Worm (Caenorhabditis elegans): ENCODE measurements around the gene rab-1.

Gene rab-1

DNA sequence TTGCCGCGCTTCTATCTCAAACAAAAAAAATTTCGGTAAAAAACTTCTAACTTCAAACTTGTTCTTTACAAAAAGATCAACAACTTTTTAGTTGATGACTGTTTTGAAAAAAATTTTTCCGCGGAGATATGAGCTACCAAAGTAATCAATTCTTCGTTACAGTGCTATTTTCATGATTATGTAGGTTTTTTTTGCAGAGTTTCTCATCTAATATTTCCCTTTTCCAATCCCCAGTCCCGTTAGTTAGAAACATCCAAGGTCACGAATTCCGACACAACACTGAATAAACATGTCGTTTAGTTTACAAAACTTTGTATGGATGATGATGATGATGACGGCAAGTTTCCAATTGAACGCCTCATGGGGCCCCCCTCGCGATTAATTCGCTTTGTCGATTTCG is 31.2 kb downstream of the rab-1 start:
- TF ChIP-seq mdt-29 (GFP tag; IDR thresholded peaks at IDR 0.05) (no peak), unc-62 (GFP tag; optimal IDR thresholded peaks at IDR 0.05 in 1 of 2) (peak in 1 of 2 experiments; percentile 81), unc-62 (tag; optimal IDR thresholded peaks at IDR 0.05) (no peak), aha-1 (tag) (peak; percentile 77)

DNA sequence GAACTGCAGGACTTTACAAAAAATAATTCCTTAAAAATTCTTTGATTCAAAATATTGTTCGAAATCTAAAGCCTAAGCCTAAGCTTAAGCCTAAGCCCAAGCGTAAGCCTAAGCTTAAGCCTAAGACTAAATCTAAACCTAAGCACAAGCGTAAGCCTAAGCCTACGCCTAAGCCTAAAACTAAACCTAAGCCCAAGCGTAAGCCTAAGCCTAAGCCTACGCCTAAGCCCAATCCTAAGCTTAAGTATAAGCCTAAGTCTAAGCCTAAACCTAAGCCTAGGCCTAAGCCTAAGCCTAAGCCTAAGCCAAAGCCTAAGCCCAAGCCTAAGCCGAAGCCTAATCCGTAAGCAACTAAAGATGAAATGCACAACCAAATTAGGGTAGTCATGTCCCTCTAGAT is 33.2 kb downstream of the rab-1 start:
- TF ChIP-seq lin-29 (GFP tag; IDR thresholded peaks at IDR 0.05) (no peak), hif-1 (tag; optimal IDR thresholded peaks at IDR 0.05) (no peak), saeg-2 (GFP tag; IDR thresholded peaks at IDR 0.05) (no peak), duxl-1 (tag; optimal IDR thresholded peaks at IDR 0.05; ENCODE audit: poor library complexity) (no peak), ZK337.2 (GFP tag; IDR thresholded peaks at IDR 0.05) (no peak), Y105C5A.15 (GFP tag; IDR thresholded peaks at IDR 0.05) (no peak), egl-43 (GFP tag; IDR thresholded peaks at IDR 0.05) (no peak), fkh-10 (GFP tag; optimal IDR thresholded peaks at IDR 0.05) (no peak), hlh-11 (tag; optimal IDR thresholded peaks at IDR 0.05) (no peak), T26A8.4 (GFP tag; IDR thresholded peaks at IDR 0.05) (no peak), daf-16 (GFP tag; optimal IDR thresholded peaks at IDR 0.05) (no peak), daf-16 (tag; optimal IDR thresholded peaks at IDR 0.05) (no peak), snpc-4 (tag; optimal IDR thresholded peaks at IDR 0.05) (no peak), pqm-1 (tag; optimal IDR thresholded peaks at IDR 0.05) (no peak), dmd-6 (GFP tag; IDR thresholded peaks at IDR 0.05) (no peak), nhr-102 (tag; optimal IDR thresholded peaks at IDR 0.05) (no peak), F37D6.2 (tag; optimal IDR thresholded peaks at IDR 0.05) (no peak), ztf-11 (tag; optimal IDR thresholded peaks at IDR 0.05) (no peak), nhr-28 (tag; optimal IDR thresholded peaks at IDR 0.05) (no peak)

DNA sequence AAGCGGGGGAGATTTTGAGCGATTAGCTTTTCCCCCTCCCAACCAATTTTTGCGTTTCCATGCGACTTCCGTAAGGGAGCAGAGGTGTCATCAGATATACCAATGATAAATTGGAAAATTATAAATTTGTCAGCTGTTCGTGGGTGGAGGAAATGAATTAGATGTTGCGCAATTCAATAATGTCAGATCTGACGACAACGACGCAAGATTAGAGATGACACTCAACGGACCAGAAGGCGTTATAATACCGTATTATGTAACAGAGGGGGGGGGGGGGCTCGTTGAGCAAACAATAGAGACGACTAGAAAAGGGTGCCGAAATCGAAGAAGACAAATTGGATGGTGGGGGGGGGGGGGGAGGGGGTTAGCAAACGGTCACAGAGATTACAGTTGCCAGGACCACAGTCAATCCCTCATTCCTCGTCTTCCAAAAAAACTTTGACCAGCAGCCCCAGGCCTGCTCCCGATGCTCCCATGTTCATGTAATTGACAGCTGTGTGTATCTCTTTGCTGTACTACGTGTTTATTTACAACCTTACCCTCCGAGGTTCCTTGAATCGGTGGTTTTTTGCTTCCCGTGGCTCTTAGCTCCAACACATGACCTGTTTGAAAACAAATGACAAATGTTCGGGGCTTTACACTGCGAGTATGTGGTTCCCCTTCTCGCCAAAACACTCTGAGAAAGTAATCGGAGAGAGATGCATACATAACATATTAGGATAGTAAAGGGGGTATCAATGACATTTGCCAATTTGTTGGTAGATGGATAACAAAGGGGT is 34.7 kb downstream of the rab-1 start:
- TF ChIP-seq set-16 (GFP tag; IDR thresholded peaks at IDR 0.05) = peak; percentile 20; the same call in 1 of the 2 replicates
- peak in 1 of 2 experiments; percentile 17 for TF ChIP-seq hif-1 (tag; optimal IDR thresholded peaks at IDR 0.05)
- TF ChIP-seq mdt-29 (GFP tag; IDR thresholded peaks at IDR 0.05) = no peak
- peak in 1 of 2 experiments; percentile 95 for TF ChIP-seq daf-16 (GFP tag; optimal IDR thresholded peaks at IDR 0.05)
- TF ChIP-seq daf-16 (tag; optimal IDR thresholded peaks at IDR 0.05) = no peak
- no peak for TF ChIP-seq ama-1 (optimal IDR thresholded peaks at IDR 0.05)
- peak; percentile 11 for TF ChIP-seq hlh-30 (tag; optimal IDR thresholded peaks at IDR 0.05; ENCODE audit: insufficient read depth)
- TF ChIP-seq nhr-11 (tag; optimal IDR thresholded peaks at IDR 0.05) = peak; percentile 66
- TF ChIP-seq hlh-11 (tag; optimal IDR thresholded peaks at IDR 0.05) = peak; percentile 46
- TF ChIP-seq unc-62 (GFP tag; optimal IDR thresholded peaks at IDR 0.05 in 1 of 2) = peak in 1 of 2 experiments; percentile 94
- TF ChIP-seq unc-62 (tag; optimal IDR thresholded peaks at IDR 0.05) = no peak
- no peak for TF ChIP-seq duxl-1 (tag; optimal IDR thresholded peaks at IDR 0.05; ENCODE audit: poor library complexity)

- TF ChIP-seq unc-62 (GFP tag; optimal IDR thresholded peaks at IDR 0.05 in 1 of 2) = peak in 1 of 2 experiments; percentile 85
- TF ChIP-seq unc-62 (tag; optimal IDR thresholded peaks at IDR 0.05) = no peak
- TF ChIP-seq zfp-2 (tag; optimal IDR thresholded peaks at IDR 0.05) = no peak
Measured at ce11 chrV:1227756-1228665, 35.8 kb downstream of the rab-1 start.

ce11 chrV:1226239-1226638 is 37.5 kb downstream of the rab-1 start:
- no peak for TF ChIP-seq aha-1 (tag)
- no peak for TF ChIP-seq R02D3.7 (tag; optimal IDR thresholded peaks at IDR 0.05)
- TF ChIP-seq zip-11 (GFP tag; IDR thresholded peaks at IDR 0.05) = no peak
- TF ChIP-seq mes-2 (tag; optimal IDR thresholded peaks at IDR 0.05; ENCODE audit: poor library complexity, severe bottlenecking) = no peak
- TF ChIP-seq spr-1 (tag; optimal IDR thresholded peaks at IDR 0.05) = no peak
- TF ChIP-seq F26F4.8 (GFP tag; conservative IDR thresholded peaks at IDR 0.05) = no peak
- no peak for TF ChIP-seq ceh-44 (GFP tag; IDR thresholded peaks at IDR 0.05)
- TF ChIP-seq ctbp-1 (GFP tag; IDR thresholded peaks at IDR 0.05) = no peak
- no peak for TF ChIP-seq aly-2 (tag; optimal IDR thresholded peaks at IDR 0.05)
- no peak for TF ChIP-seq mdt-29 (GFP tag; IDR thresholded peaks at IDR 0.05)
- TF ChIP-seq rbr-2 (tag; optimal IDR thresholded peaks at IDR 0.05) = no peak
- TF ChIP-seq dmd-8 (GFP tag; IDR thresholded peaks at IDR 0.05) = no peak
- TF ChIP-seq lin-13 (GFP tag; optimal IDR thresholded peaks at IDR 0.05) = no peak
- no peak for TF ChIP-seq fos-1 (tag; optimal IDR thresholded peaks at IDR 0.05)
